Fruit fly (Drosophila melanogaster): ENCODE data around the gene CG32576.
A peak's percentile ranks its signal among the peaks of the same experiment; 100 is the strongest.

Gene CG32576

DNA sequence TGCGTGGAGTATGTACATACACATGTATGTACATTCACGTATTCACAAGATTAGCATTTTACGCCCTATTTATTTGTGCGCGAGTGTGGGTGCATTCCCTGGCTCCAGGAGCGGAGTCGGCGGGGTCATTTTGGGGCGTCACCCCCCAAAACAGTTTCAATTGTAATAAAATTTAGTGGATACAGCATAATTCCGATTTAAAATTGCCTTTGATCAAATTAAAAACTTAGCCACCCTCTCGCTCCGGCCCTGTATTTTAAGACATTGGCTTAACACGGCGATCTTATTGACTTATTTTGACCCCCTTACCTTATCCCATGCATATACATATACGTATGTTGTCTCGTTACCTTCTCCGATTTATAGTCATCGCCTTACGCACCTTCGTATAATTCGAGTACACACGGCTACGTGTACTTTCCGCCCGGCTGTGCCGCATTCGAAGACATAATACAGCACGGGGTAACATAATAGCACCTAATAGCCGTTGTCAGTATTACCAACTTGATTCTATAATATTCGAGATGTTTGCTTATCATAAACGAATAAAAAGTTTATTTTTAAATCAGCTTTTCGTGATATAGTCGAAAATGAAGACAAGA, 8.9 kb downstream of the CG32576 start (continued):
- no peak for TF ChIP-seq CG34224 (GFP tag; IDR thresholded peaks at IDR 0.05; ENCODE audit: partially characterized antibody)
- peak; percentile 97 for TF ChIP-seq Gug (GFP tag; IDR thresholded peaks at IDR 0.05)
- TF ChIP-seq insv (GFP tag; optimal IDR thresholded peaks at IDR 0.05): no peak
- TF ChIP-seq NC2α (GFP tag; optimal IDR thresholded peaks at IDR 0.05): peak; percentile 60
- peak; percentile 43 for TF ChIP-seq CG6254 (GFP tag; optimal IDR thresholded peaks at IDR 0.05)
- TF ChIP-seq CG3065 (GFP tag; optimal IDR thresholded peaks at IDR 0.05): no peak
- TF ChIP-seq tx (GFP tag; optimal IDR thresholded peaks at IDR 0.05): peak; percentile 61
- peak; percentile 68 for TF ChIP-seq Dip3 (GFP tag; optimal IDR thresholded peaks at IDR 0.05)
- peak; percentile 82 to 94 for TF ChIP-seq dpn (GFP tag; optimal IDR thresholded peaks at IDR 0.05)
- TF ChIP-seq Blimp-1 (GFP tag; optimal IDR thresholded peaks at IDR 0.05): peak; percentile 68
- TF ChIP-seq corto (GFP tag; optimal IDR thresholded peaks at IDR 0.05): no peak
- peak; percentile 60 for TF ChIP-seq CG31224 (GFP tag; IDR thresholded peaks at IDR 0.05)
- no peak for TF ChIP-seq Lpt (GFP tag; optimal IDR thresholded peaks at IDR 0.05)
- TF ChIP-seq caup (GFP tag; optimal IDR thresholded peaks at IDR 0.05; ENCODE audit: severe bottlenecking): peak; percentile 70
- TF ChIP-seq CG12659 (GFP tag; optimal IDR thresholded peaks at IDR 0.05): peak; percentile 55
- TF ChIP-seq CG6791 (GFP tag; IDR thresholded peaks at IDR 0.05; ENCODE audit: partially characterized antibody): 0 out of 3 replicates have a peak, but pooled peaks have one; percentile 35
- peak; percentile 93 for TF ChIP-seq vvl (GFP tag; IDR thresholded peaks at IDR 0.05)
- no peak for TF ChIP-seq pita (GFP tag; optimal IDR thresholded peaks at IDR 0.05)
- TF ChIP-seq otp (GFP tag; IDR thresholded peaks at IDR 0.05): peak; percentile 85
- TF ChIP-seq CG14710 (tag; optimal IDR thresholded peaks at IDR 0.05): peak; percentile 39
- TF ChIP-seq sug (tag; optimal IDR thresholded peaks at IDR 0.05): peak; percentile 73
- peak; percentile 85 for TF ChIP-seq Ada2b (GFP tag; IDR thresholded peaks at IDR 0.05)
- peak; percentile 39 for TF ChIP-seq Lhr (GFP tag; optimal IDR thresholded peaks at IDR 0.05)
- peak; percentile 89 for TF ChIP-seq sob (GFP tag; IDR thresholded peaks at IDR 0.05)
- peak; percentile 40 for TF ChIP-seq CG11723 (GFP tag; optimal IDR thresholded peaks at IDR 0.05)
- TF ChIP-seq Atf-2 (GFP tag; optimal IDR thresholded peaks at IDR 0.05): peak; percentile 75
- peak; percentile 88 for TF ChIP-seq peb (GFP tag; IDR thresholded peaks at IDR 0.05)
- TF ChIP-seq CG18262 (tag; optimal IDR thresholded peaks at IDR 0.05): peak; percentile 70
- peak; percentile 90 for TF ChIP-seq ttk (GFP tag; IDR thresholded peaks at IDR 0.05)
- no peak for TF ChIP-seq ac (GFP tag; optimal IDR thresholded peaks at IDR 0.05)
- TF ChIP-seq Scr (GFP tag; IDR thresholded peaks at IDR 0.05; ENCODE audit: partially characterized antibody): no peak
- TF ChIP-seq ERR (GFP tag; optimal IDR thresholded peaks at IDR 0.05): peak; percentile 86
- TF ChIP-seq her (GFP tag; optimal IDR thresholded peaks at IDR 0.05): peak; percentile 45
- TF ChIP-seq CG15696 (tag; optimal IDR thresholded peaks at IDR 0.05): peak; percentile 59
- TF ChIP-seq Hr39 (optimal IDR thresholded peaks at IDR 0.05): no peak
- TF ChIP-seq CG1233 (GFP tag; optimal IDR thresholded peaks at IDR 0.05): peak; percentile 92
- TF ChIP-seq CG14965 (GFP tag; optimal IDR thresholded peaks at IDR 0.05; ENCODE audit: borderline replicate concordance): peak; percentile 19
- peak; percentile 80 for TF ChIP-seq NFAT (GFP tag; IDR thresholded peaks at IDR 0.05)
- peak; percentile 94 for TF ChIP-seq CG10366 (GFP tag; IDR thresholded peaks at IDR 0.05)
- TF ChIP-seq ato (GFP tag; IDR thresholded peaks at IDR 0.05; ENCODE audit: partially characterized antibody): no peak
- TF ChIP-seq knrl (GFP tag; IDR thresholded peaks at IDR 0.05; ENCODE audit: partially characterized antibody): peak; percentile 43; the same call in 1 of the 3 replicates
- TF ChIP-seq CG34376 (GFP tag; optimal IDR thresholded peaks at IDR 0.05): peak; percentile 41
- TF ChIP-seq CG3838 (GFP tag; optimal IDR thresholded peaks at IDR 0.05): no peak
- peak; percentile 39 for TF ChIP-seq ash1 (GFP tag; optimal IDR thresholded peaks at IDR 0.05)
- peak; percentile 70 for TF ChIP-seq CG9727 (GFP tag; optimal IDR thresholded peaks at IDR 0.05)
- TF ChIP-seq hth (optimal IDR thresholded peaks at IDR 0.05): no peak
- TF ChIP-seq Elba2 (GFP tag; optimal IDR thresholded peaks at IDR 0.05): no peak
- TF ChIP-seq run (tag; optimal IDR thresholded peaks at IDR 0.05): peak; percentile 52
- peak; percentile 77 for TF ChIP-seq schlank (tag; optimal IDR thresholded peaks at IDR 0.05)
- TF ChIP-seq amos (GFP tag; IDR thresholded peaks at IDR 0.05; ENCODE audit: partially characterized antibody): peak; percentile 54
